Worm (Caenorhabditis elegans): ENCODE data around the gene gana-1.

The gana-1 gene

ce11 chrV:12095865-12096264 lies 8.8 kb downstream of the gana-1 start, which contains the start of gene nhr-207:
nhr-207 (plus strand) TSS chrV:12096146.
- TF ChIP-seq ama-1 (optimal IDR thresholded peaks at IDR 0.05) (no peak), hlh-15 (tag; optimal IDR thresholded peaks at IDR 0.05) (no peak)

ce11 chrV:12098123-12098522 lies 11.1 kb downstream of the gana-1 start, which contains the start of gene nhr-209:
nhr-209 (plus strand) TSS chrV:12098149.
- TF ChIP-seq madf-2 (tag; optimal IDR thresholded peaks at IDR 0.05) (no peak), unc-42 (tag; optimal IDR thresholded peaks at IDR 0.05) (no peak), ceh-2 (tag; optimal IDR thresholded peaks at IDR 0.05) (no peak), ztf-16 (tag; optimal IDR thresholded peaks at IDR 0.05) (no peak), npax-4 (tag; optimal IDR thresholded peaks at IDR 0.05) (no peak), pag-3 (tag; optimal IDR thresholded peaks at IDR 0.05; ENCODE audit: borderline replicate concordance) (no peak), K09A11.1 (tag; optimal IDR thresholded peaks at IDR 0.05; ENCODE audit: insufficient read depth) (no peak), fkh-6 (tag; optimal IDR thresholded peaks at IDR 0.05) (no peak), fax-1 (tag; optimal IDR thresholded peaks at IDR 0.05) (no peak)

- TF ChIP-seq K09A11.1 (tag; optimal IDR thresholded peaks at IDR 0.05; ENCODE audit: insufficient read depth) (no peak), hlh-8 (tag; optimal IDR thresholded peaks at IDR 0.05) (no peak), ceh-18 (tag; optimal IDR thresholded peaks at IDR 0.05) (no peak), F13H6.1 (tag; optimal IDR thresholded peaks at IDR 0.05) (no peak)
Measured at ce11 chrV:12100794-12101343, 13.8 kb downstream of the gana-1 start, which contains the start of gene nhr-154. nhr-154 (plus strand) TSS chrV:12101293.

ce11 chrV:12103920-12104319 lies 16.9 kb downstream of the gana-1 start, which contains the start of gene nhr-153:
nhr-153 (plus strand) TSS chrV:12104220.
- no peak for TF ChIP-seq zip-5 (tag; optimal IDR thresholded peaks at IDR 0.05)
- TF ChIP-seq fkh-6 (tag; optimal IDR thresholded peaks at IDR 0.05), result no peak
- TF ChIP-seq ceh-18 (tag; optimal IDR thresholded peaks at IDR 0.05), result no peak
- TF ChIP-seq sox-4 (tag; optimal IDR thresholded peaks at IDR 0.05), result no peak

- TF ChIP-seq lin-11 (tag; optimal IDR thresholded peaks at IDR 0.05) (no peak), ref-2 (tag; optimal IDR thresholded peaks at IDR 0.05) (no peak), hlh-8 (tag; optimal IDR thresholded peaks at IDR 0.05) (no peak), unc-86 (tag; optimal IDR thresholded peaks at IDR 0.05) (no peak), dve-1 (tag; optimal IDR thresholded peaks at IDR 0.05) (no peak), fkh-10 (GFP tag; optimal IDR thresholded peaks at IDR 0.05) (no peak), C08G9.2 (tag; optimal IDR thresholded peaks at IDR 0.05) (no peak), pax-1 (tag; optimal IDR thresholded peaks at IDR 0.05) (no peak), zip-5 (tag; optimal IDR thresholded peaks at IDR 0.05) (no peak), eyg-1 (tag; optimal IDR thresholded peaks at IDR 0.05) (no peak), sox-4 (tag; optimal IDR thresholded peaks at IDR 0.05) (no peak), ets-4 (tag; optimal IDR thresholded peaks at IDR 0.05) (no peak), nhr-232 (tag; optimal IDR thresholded peaks at IDR 0.05) (no peak), elt-4 (tag; optimal IDR thresholded peaks at IDR 0.05) (no peak), hlh-13 (GFP tag; optimal IDR thresholded peaks at IDR 0.05) (no peak)
Measured at ce11 chrV:12106841-12107240, 19.8 kb downstream of the gana-1 start, which contains the start of gene nhr-136. nhr-136 (plus strand) TSS chrV:12107141.

- no peak for TF ChIP-seq unc-86 (tag; optimal IDR thresholded peaks at IDR 0.05)
- TF ChIP-seq hlh-30 (tag; optimal IDR thresholded peaks at IDR 0.05; ENCODE audit: insufficient read depth), result peak; percentile 55
- peak; percentile 33 for TF ChIP-seq unc-55 (GFP tag; optimal IDR thresholded peaks at IDR 0.05)
Measured at ce11 chrV:12111452-12111851, 24.4 kb downstream of the gana-1 start, which contains the start of gene lhpp-1. lhpp-1 (minus strand) TSS chrV:12111805.

ce11 chrV:12113726-12114125 lies 26.7 kb downstream of the gana-1 start:
- TF ChIP-seq sox-2 (GFP tag; IDR thresholded peaks at IDR 0.05), result no peak
- TF ChIP-seq tbx-7 (tag; optimal IDR thresholded peaks at IDR 0.05), result no peak
- no peak for TF ChIP-seq unc-86 (tag; optimal IDR thresholded peaks at IDR 0.05)
- no peak for TF ChIP-seq F13H6.1 (tag; optimal IDR thresholded peaks at IDR 0.05)
- no peak for TF ChIP-seq unc-42 (tag; optimal IDR thresholded peaks at IDR 0.05)
- TF ChIP-seq ztf-16 (tag; optimal IDR thresholded peaks at IDR 0.05), result no peak
- no peak for TF ChIP-seq ceh-9 (tag; optimal IDR thresholded peaks at IDR 0.05)
- no peak for TF ChIP-seq ceh-19 (GFP tag; optimal IDR thresholded peaks at IDR 0.05)
- TF ChIP-seq Y22D7AL.16 (tag; optimal IDR thresholded peaks at IDR 0.05), result no peak
- no peak for TF ChIP-seq K09A11.1 (tag; optimal IDR thresholded peaks at IDR 0.05; ENCODE audit: insufficient read depth)
- TF ChIP-seq dve-1 (tag; optimal IDR thresholded peaks at IDR 0.05), result no peak
- TF ChIP-seq T23F11.4 (GFP tag; optimal IDR thresholded peaks at IDR 0.05), result no peak
- TF ChIP-seq pros-1 (tag; optimal IDR thresholded peaks at IDR 0.05), result no peak
- no peak for TF ChIP-seq gmeb-2 (tag; optimal IDR thresholded peaks at IDR 0.05)
- TF ChIP-seq pha-4 (tag; optimal IDR thresholded peaks at IDR 0.05), result no peak
- TF ChIP-seq nfya-1 (tag; optimal IDR thresholded peaks at IDR 0.05), result no peak
- TF ChIP-seq ceh-2 (tag; optimal IDR thresholded peaks at IDR 0.05), result no peak
